Fruit fly (Drosophila melanogaster): ENCODE results near the gene CG31638.
A peak's percentile ranks its signal among the peaks of the same experiment; 100 is the strongest.

- TF ChIP-seq Crg-1 (GFP tag; optimal IDR thresholded peaks at IDR 0.05) (no peak), kay (GFP tag; ENCODE audit: borderline replicate concordance) (no peak), CG11617 (GFP tag; optimal IDR thresholded peaks at IDR 0.05) (no peak), tj (GFP tag; optimal IDR thresholded peaks at IDR 0.05) (no peak), CG5204 (GFP tag; optimal IDR thresholded peaks at IDR 0.05) (no peak), bab1 (GFP tag; optimal IDR thresholded peaks at IDR 0.05) (peak; percentile 24), Mnt (GFP tag; optimal IDR thresholded peaks at IDR 0.05) (no peak), CG7101 (tag; optimal IDR thresholded peaks at IDR 0.05) (no peak), CG7045 (GFP tag; optimal IDR thresholded peaks at IDR 0.05) (no peak), Hr96 (GFP tag; optimal IDR thresholded peaks at IDR 0.05) (no peak), CG33017 (tag; optimal IDR thresholded peaks at IDR 0.05) (no peak), CG1620 (GFP tag; optimal IDR thresholded peaks at IDR 0.05) (peak; percentile 26)
These were observed 36.1 kb downstream of the CG31638 start for dm6 chr2L:6526996-6527395.
